Fruit fly (Drosophila melanogaster) whole organism, embryonic: ENCODE measurements around the gene thoc7.

Experiments used
- Atf-2 ChIP-seq: fragments of 200-800 bp; sonication (Bioruptor generic); optimal IDR thresholded peaks from 2 replicates; lab custom pipeline; 2016; ENCODE audit warnings: missing biosample characterization, missing genetic modification characterization
- CG10431 ChIP-seq: fragments of 200-800 bp; sonication (Bioruptor generic); optimal IDR thresholded peaks from 3 replicates; lab custom pipeline; 2018; ENCODE audit warnings: missing biosample characterization, mild to moderate bottlenecking, missing genetic modification characterization
- CG10959 ChIP-seq: fragments of 200-800 bp; sonication (Bioruptor generic); IDR thresholded peaks from 2 replicates; pipeline ENCODE4 v1.3.6; 2022; ENCODE audit warnings: missing biosample characterization, missing genetic modification characterization
- CG11696 ChIP-seq: fragments of 200-800 bp; sonication (Bioruptor generic); IDR thresholded peaks from 2 replicates; pipeline ENCODE4 v1.3.6; 2022; ENCODE audit warnings: missing biosample characterization, missing genetic modification characterization
- CG15479 ChIP-seq: fragments of 200-800 bp; sonication (Bioruptor generic); optimal IDR thresholded peaks from 3 replicates; lab custom pipeline; 2019; ENCODE audit warnings: missing biosample characterization, mild to moderate bottlenecking, missing genetic modification characterization, moderate library complexity
- CG1603 ChIP-seq: fragments of 200-800 bp; sonication (Bioruptor generic); optimal IDR thresholded peaks from 2 replicates; lab custom pipeline; 2019; ENCODE audit warnings: missing biosample characterization, mild to moderate bottlenecking, missing genetic modification characterization, moderate library complexity
- CG17802 ChIP-seq: fragments of 200-800 bp; sonication (Bioruptor generic); optimal IDR thresholded peaks from 2 replicates; lab custom pipeline; 2018; ENCODE audit warnings: missing biosample characterization, mild to moderate bottlenecking, missing genetic modification characterization, moderate library complexity
- CG1792 ChIP-seq: fragments of 200-800 bp; sonication (Bioruptor generic); optimal IDR thresholded peaks from 2 replicates; lab custom pipeline; 2016; ENCODE audit warnings: missing biosample characterization, missing genetic modification characterization
- CG18619 ChIP-seq: fragments of 200-800 bp; sonication (Bioruptor generic); optimal IDR thresholded peaks from 3 replicates; lab custom pipeline; 2017; ENCODE audit warnings: missing biosample characterization, mild to moderate bottlenecking, missing genetic modification characterization
- CG2202 ChIP-seq: fragments of 200-800 bp; sonication (Bioruptor generic); optimal IDR thresholded peaks from 2 replicates; lab custom pipeline; 2018; ENCODE audit warnings: missing biosample characterization, mild to moderate bottlenecking, missing genetic modification characterization
- CG30403 ChIP-seq: fragments of 200-800 bp; sonication (Bioruptor generic); optimal IDR thresholded peaks from 3 replicates; lab custom pipeline; 2016; ENCODE audit warnings: missing biosample characterization, missing genetic modification characterization
- CG30431 ChIP-seq: fragments of 200-800 bp; sonication (Bioruptor generic); optimal IDR thresholded peaks from 2 replicates; lab custom pipeline; 2017; ENCODE audit warnings: missing biosample characterization, missing genetic modification characterization
- CG3065 ChIP-seq: fragments of 200-800 bp; sonication (Bioruptor generic); optimal IDR thresholded peaks from 2 replicates; lab custom pipeline; 2016; ENCODE audit warnings: missing biosample characterization, missing genetic modification characterization
- CG3407 ChIP-seq: fragments of 200-800 bp; sonication (Bioruptor generic); optimal IDR thresholded peaks from 2 replicates; lab custom pipeline; 2018; ENCODE audit warnings: missing biosample characterization, mild to moderate bottlenecking, missing genetic modification characterization
- CG4282 ChIP-seq: fragments of 200-800 bp; sonication (Bioruptor generic); optimal IDR thresholded peaks from 2 replicates; lab custom pipeline; 2016; ENCODE audit warnings: missing biosample characterization, missing genetic modification characterization
- CG4328 ChIP-seq: fragments of 200-800 bp; sonication (Bioruptor generic); optimal IDR thresholded peaks from 3 replicates; lab custom pipeline; 2017; ENCODE audit warnings: missing biosample characterization, missing genetic modification reagents, missing genetic modification characterization
- CG5180 ChIP-seq: fragments of 200-800 bp; sonication (Bioruptor generic); optimal IDR thresholded peaks from 3 replicates; lab custom pipeline; 2017; ENCODE audit warnings: missing biosample characterization, missing genetic modification characterization, mild to moderate bottlenecking, moderate library complexity, missing genetic modification reagents
- CG6854 ChIP-seq: fragments of 200-800 bp; sonication (Bioruptor generic); optimal IDR thresholded peaks from 3 replicates; lab custom pipeline; 2017; ENCODE audit warnings: missing biosample characterization, mild to moderate bottlenecking, missing genetic modification characterization
- CG7357 ChIP-seq: fragments of 200-800 bp; sonication (Bioruptor generic); IDR thresholded peaks from 3 replicates; pipeline ENCODE4 v1.3.6; 2022; ENCODE audit warnings: missing biosample characterization, missing genetic modification characterization
- CG8944 ChIP-seq: fragments of 200-800 bp; sonication (Bioruptor generic); optimal IDR thresholded peaks from 3 replicates; lab custom pipeline; 2016; ENCODE audit warnings: missing biosample characterization, missing genetic modification characterization
- CG9437 ChIP-seq: fragments of 200-800 bp; sonication (Bioruptor generic); optimal IDR thresholded peaks from 2 replicates; lab custom pipeline; 2018; ENCODE audit warnings: missing biosample characterization, mild to moderate bottlenecking, missing genetic modification characterization
- CHES-1-like ChIP-seq: fragments of 200-800 bp; sonication (Bioruptor generic); optimal IDR thresholded peaks from 2 replicates; lab custom pipeline; 2016; ENCODE audit warnings: missing biosample characterization, missing genetic modification characterization
- Dad ChIP-seq: fragments of 200-800 bp; sonication (Bioruptor generic); optimal IDR thresholded peaks from 3 replicates; lab custom pipeline; 2016; ENCODE audit warnings: missing biosample characterization, missing genetic modification characterization
- Dp ChIP-seq: fragments of 200-800 bp; sonication (Bioruptor generic); optimal IDR thresholded peaks from 2 replicates; lab custom pipeline; 2018; ENCODE audit warnings: missing biosample characterization, mild to moderate bottlenecking, missing genetic modification characterization, moderate library complexity
- Gsc ChIP-seq: fragments of 200-800 bp; sonication (Bioruptor generic); IDR thresholded peaks from 2 replicates; pipeline ENCODE4 v1.3.6; 2022; ENCODE audit warnings: missing biosample characterization, missing genetic modification characterization
- Hand ChIP-seq: fragments of 200-800 bp; sonication (Bioruptor generic); optimal IDR thresholded peaks from 2 replicates; lab custom pipeline; 2017; ENCODE audit warnings: mild to moderate bottlenecking, missing biosample characterization, missing genetic modification reagents, missing genetic modification characterization
- Mes4 ChIP-seq: fragments of 200-800 bp; sonication (Bioruptor generic); optimal IDR thresholded peaks from 2 replicates; lab custom pipeline; 2016; ENCODE audit warnings: missing biosample characterization, missing genetic modification characterization
- Oli ChIP-seq: fragments of 200-800 bp; sonication (Bioruptor generic); optimal IDR thresholded peaks from 2 replicates; lab custom pipeline; 2018; ENCODE audit warnings: missing biosample characterization, mild to moderate bottlenecking, missing genetic modification characterization, moderate library complexity
- Opbp ChIP-seq: fragments of 200-800 bp; sonication (Bioruptor generic); IDR thresholded peaks from 3 replicates; pipeline ENCODE4 v1.3.6; 2022; ENCODE audit warnings: missing biosample characterization, missing genetic modification characterization; ENCODE audit not compliant: partially characterized antibody
- Sry-δ ChIP-seq: fragments of 200-800 bp; sonication (Bioruptor generic); optimal IDR thresholded peaks from 2 replicates; lab custom pipeline; 2016; ENCODE audit warnings: missing biosample characterization, missing genetic modification characterization
- Usf ChIP-seq: fragments of 200-800 bp; sonication (Bioruptor generic); optimal IDR thresholded peaks from 2 replicates; lab custom pipeline; 2017; ENCODE audit warnings: missing genotype, missing biosample characterization, missing genetic modification characterization
- ac ChIP-seq: fragments of 200-800 bp; sonication (Bioruptor generic); optimal IDR thresholded peaks from 3 replicates; lab custom pipeline; 2017; ENCODE audit warnings: missing biosample characterization, mild to moderate bottlenecking, missing genetic modification characterization
- ap ChIP-seq: fragments of 200-800 bp; sonication (Bioruptor generic); IDR thresholded peaks from 2 replicates; pipeline ENCODE4 v1.3.6; 2022; ENCODE audit warnings: missing biosample characterization, missing genetic modification characterization
- corto ChIP-seq: fragments of 200-800 bp; sonication (Bioruptor generic); optimal IDR thresholded peaks from 2 replicates; lab custom pipeline; 2016; ENCODE audit warnings: missing biosample characterization, mild to moderate bottlenecking, missing genetic modification characterization, moderate library complexity
- cwo ChIP-seq: fragments of 200-800 bp; sonication (Bioruptor generic); optimal IDR thresholded peaks from 3 replicates; lab custom pipeline; 2017; ENCODE audit warnings: missing biosample characterization, missing genetic modification characterization, mild to moderate bottlenecking, moderate library complexity, missing genetic modification reagents
- ewg ChIP-seq: fragments of 200-800 bp; sonication (Bioruptor generic); optimal IDR thresholded peaks from 3 replicates; lab custom pipeline; 2017; ENCODE audit warnings: mild to moderate bottlenecking, missing biosample characterization, missing genetic modification reagents, missing genetic modification characterization
- mam ChIP-seq: fragments of 200-800 bp; sonication (Bioruptor generic); optimal IDR thresholded peaks from 3 replicates; lab custom pipeline; 2016; ENCODE audit warnings: missing biosample characterization, missing genetic modification characterization
- phol ChIP-seq: fragments of 200-800 bp; sonication (Bioruptor generic); optimal IDR thresholded peaks from 3 replicates; lab custom pipeline; 2018; ENCODE audit warnings: missing biosample characterization, mild to moderate bottlenecking, missing genetic modification characterization, moderate library complexity
- pita ChIP-seq: fragments of 200-800 bp; sonication (Bioruptor generic); optimal IDR thresholded peaks from 2 replicates; lab custom pipeline; 2017; ENCODE audit warnings: missing biosample characterization, mild to moderate bottlenecking, missing genetic modification characterization
- ranshi ChIP-seq: fragments of 200-800 bp; sonication (Bioruptor generic); IDR thresholded peaks from 2 replicates; pipeline ENCODE4 v1.3.6; 2022; ENCODE audit warnings: missing biosample characterization, missing genetic modification characterization
- vvl ChIP-seq: fragments of 200-800 bp; sonication (Bioruptor generic); IDR thresholded peaks from 2 replicates; pipeline ENCODE4 v1.3.6; 2022; ENCODE audit warnings: missing biosample characterization, missing genetic modification characterization
- zfh2 ChIP-seq: fragments of 200-800 bp; sonication (Bioruptor generic); optimal IDR thresholded peaks from 2 replicates; lab custom pipeline; 2016; ENCODE audit warnings: missing biosample characterization, missing genetic modification characterization

The thoc7 gene

DNA sequence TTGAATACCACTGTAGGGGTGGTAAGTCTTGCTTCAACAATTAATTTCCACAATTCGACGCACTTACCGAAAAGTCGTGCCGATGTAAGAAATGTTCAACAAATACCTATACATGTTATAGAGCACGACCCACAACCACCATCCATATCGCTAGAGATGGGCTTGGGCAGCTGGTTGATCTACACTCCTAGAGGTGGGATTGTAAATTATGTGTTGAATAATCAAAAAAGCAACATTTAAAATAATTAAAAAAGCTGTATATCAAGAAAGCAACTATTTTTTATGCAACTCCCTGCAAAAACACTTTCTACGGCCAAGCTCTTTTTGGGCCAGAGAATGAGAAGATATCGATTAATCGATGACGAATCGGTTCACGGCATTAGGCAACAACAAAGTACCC, 28.2 kb downstream of the thoc7 start, which contains the start of the genes CG34140, Mkp and Mtch (continued):
- TF ChIP-seq Dp (GFP tag; lab: Kevin White, UChicago) (peak; percentile 36), Atf-2 (GFP tag; lab: Kevin White, UChicago) (peak; percentile 83), CG17802 (tag; lab: Kevin White, UChicago) (peak; percentile 14), corto (GFP tag; lab: Kevin White, UChicago) (peak; percentile 79), ranshi (GFP tag; lab: Robert Waterston, UW) (peak; percentile 80; the same call in 1 of the 2 replicates), Dad (GFP tag; lab: Kevin White, UChicago) (peak; percentile 86), ap (GFP tag; lab: Robert Waterston, UW) (peak; percentile 64; the same call in 1 of the 2 replicates), CG30431 (GFP tag; lab: Kevin White, UChicago) (peak; percentile 44), CG8944 (GFP tag; lab: Kevin White, UChicago) (peak; percentile 89), Opbp (GFP tag; lab: Robert Waterston, UW) (peak; percentile 82), CG11696 (GFP tag; lab: Robert Waterston, UW) (0 out of 2 replicates have a peak, but pooled peaks have one; percentile 39), ac (GFP tag; lab: Kevin White, UChicago) (no peak), pita (GFP tag; lab: Kevin White, UChicago) (no peak), CG18619 (GFP tag; lab: Kevin White, UChicago) (peak; percentile 70), CG3407 (GFP tag; lab: Kevin White, UChicago) (no peak), vvl (GFP tag; lab: Robert Waterston, UW) (peak; percentile 85), zfh2 (GFP tag; lab: Kevin White, UChicago) (peak; percentile 89), Oli (no peak), phol (peak; percentile 89), CHES-1-like (GFP tag; lab: Kevin White, UChicago) (peak; percentile 87), CG4282 (peak; percentile 71), CG1792 (peak; percentile 85), cwo (no peak), Mes4 (peak; percentile 81), CG7357 (GFP tag; lab: Robert Waterston, UW) (0 out of 3 replicates have a peak, but pooled peaks have one; percentile 31), Usf (GFP tag; lab: Kevin White, UChicago) (peak; percentile 32), CG3065 (peak; percentile 50), CG10431 (GFP tag; lab: Kevin White, UChicago) (peak; percentile 85), mam (GFP tag; lab: Kevin White, UChicago) (peak; percentile 93), CG2202 (tag; lab: Kevin White, UChicago) (peak; percentile 71), CG6854 (no peak), CG9437 (peak; percentile 63), Sry-δ (GFP tag; lab: Kevin White, UChicago) (peak; percentile 99), CG1603 (tag; lab: Kevin White, UChicago) (no peak), ewg (GFP tag; lab: Kevin White, UChicago) (peak; percentile 73), CG30403 (GFP tag; lab: Kevin White, UChicago) (peak; percentile 94), CG4328 (GFP tag; lab: Kevin White, UChicago) (peak; percentile 68), CG10959 (GFP tag; lab: Robert Waterston, UW) (peak; percentile 61; the same call in 1 of the 2 replicates), Hand (GFP tag; lab: Kevin White, UChicago) (peak; percentile 58), CG5180 (GFP tag; lab: Kevin White, UChicago) (no peak), Gsc (GFP tag; lab: Robert Waterston, UW) (no peak), CG15479 (GFP tag; lab: Kevin White, UChicago) (no peak)
